Worm (Caenorhabditis elegans) whole organism, midembryonic: ENCODE measurements around the gene srz-5.

Experiments used
- T22C8.4 ChIP-seq: fragments of 200-800 bp; sonication (Bioruptor generic); IDR thresholded peaks from 2 replicates; pipeline ENCODE4 v1.3.6; 2022; ENCODE audit warnings: missing genetic modification characterization, missing compliant biosample characterization
- cog-1 ChIP-seq: sonication (generic microtip); optimal IDR thresholded peaks from 2 replicates; lab custom pipeline; 2016; ENCODE audit warnings: missing genetic modification characterization, missing compliant biosample characterization
- flt-1 ChIP-seq: fragments of 200-800 bp; sonication (Bioruptor generic); IDR thresholded peaks from 2 replicates; pipeline ENCODE4 v1.3.6; 2022; ENCODE audit warnings: missing genetic modification characterization, missing compliant biosample characterization
- med-1 ChIP-seq: sonication (generic microtip); optimal IDR thresholded peaks from 2 replicates; lab custom pipeline; 2017; ENCODE audit warnings: missing genetic modification characterization, mild to moderate bottlenecking, missing compliant biosample characterization, antibody characterized with exemption, missing genetic modification reagents; ENCODE audit not compliant: insufficient read depth
- ref-1 ChIP-seq: fragments of 200-800 bp; sonication (Bioruptor generic); conservative IDR thresholded peaks from 2 replicates; pipeline ENCODE4 v1.3.6; 2022; ENCODE audit warnings: missing genetic modification reagents, missing genetic modification characterization, missing compliant biosample characterization
- ztf-23 ChIP-seq: fragments of 200-800 bp; sonication (Bioruptor generic); IDR thresholded peaks from 2 replicates; pipeline ENCODE4 v1.3.6; 2022; ENCODE audit warnings: missing genetic modification reagents, missing genetic modification characterization, missing compliant biosample characterization

ce11 chrII:3547282-3547681 lies 32.8 kb upstream of the srz-5 start:
- TF ChIP-seq T22C8.4 = no peak
- TF ChIP-seq cog-1 = no peak
- TF ChIP-seq ztf-23 (GFP tag; lab: Robert Waterston, UW) = no peak
- TF ChIP-seq med-1 = no peak
- no peak for TF ChIP-seq ref-1
- no peak for TF ChIP-seq flt-1 (GFP tag; lab: Robert Waterston, UW)
